Fruit fly (Drosophila melanogaster): ENCODE results near the gene CG31635.

The CG31635 gene

dm6 chr2L:6647103-6647711 lies 1.7 kb downstream of the CG31635 start (continued):
- TF ChIP-seq lab (GFP tag; optimal IDR thresholded peaks at IDR 0.05), result peak; percentile 99
- peak; percentile 86 for TF ChIP-seq aop (GFP tag; IDR thresholded peaks at IDR 0.05)
- TF ChIP-seq Mes4 (GFP tag; optimal IDR thresholded peaks at IDR 0.05), result peak; percentile 99
- peak; percentile 95 for TF ChIP-seq Hand (GFP tag; optimal IDR thresholded peaks at IDR 0.05)
- peak; percentile 94 for TF ChIP-seq CG14667 (GFP tag; IDR thresholded peaks at IDR 0.05)
- TF ChIP-seq CG7271 (tag; optimal IDR thresholded peaks at IDR 0.05), result peak; percentile 93
- no peak for TF ChIP-seq Dref (GFP tag; IDR thresholded peaks at IDR 0.05)
- peak; percentile 88 for TF ChIP-seq dan (GFP tag; IDR thresholded peaks at IDR 0.05)
- TF ChIP-seq CG31365 (tag; optimal IDR thresholded peaks at IDR 0.05), result peak; percentile 91
- peak; percentile 98 for TF ChIP-seq CG5953 (GFP tag; IDR thresholded peaks at IDR 0.05)
- TF ChIP-seq CG1792 (GFP tag; optimal IDR thresholded peaks at IDR 0.05), result peak; percentile 95
- TF ChIP-seq H2.0 (GFP tag; IDR thresholded peaks at IDR 0.05), result peak; percentile 97
- TF ChIP-seq pho (GFP tag; optimal IDR thresholded peaks at IDR 0.05), result peak; percentile 97
- TF ChIP-seq CG15601 (tag; optimal IDR thresholded peaks at IDR 0.05), result peak; percentile 97
- peak; percentile 96 for TF ChIP-seq Dip3 (GFP tag; optimal IDR thresholded peaks at IDR 0.05)
- peak; percentile 95 for TF ChIP-seq sd (tag; optimal IDR thresholded peaks at IDR 0.05)
- TF ChIP-seq rib (GFP tag; IDR thresholded peaks at IDR 0.05), result peak; percentile 93
- no peak; the same call in 1 of the 2 replicates for TF ChIP-seq amos (GFP tag; IDR thresholded peaks at IDR 0.05; ENCODE audit: partially characterized antibody)
- peak; percentile 90 for TF ChIP-seq D19B (GFP tag; optimal IDR thresholded peaks at IDR 0.05)
- TF ChIP-seq cato (GFP tag; optimal IDR thresholded peaks at IDR 0.05; ENCODE audit: borderline replicate concordance), result peak; percentile 98
- peak; percentile 97 for TF ChIP-seq Vsx1 (GFP tag; optimal IDR thresholded peaks at IDR 0.05)
- peak; percentile 93 for TF ChIP-seq CG31388 (GFP tag; optimal IDR thresholded peaks at IDR 0.05)
- TF ChIP-seq gcm (GFP tag; optimal IDR thresholded peaks at IDR 0.05), result peak; percentile 99
- peak; percentile 98 for TF ChIP-seq Atf-2 (GFP tag; optimal IDR thresholded peaks at IDR 0.05)
- TF ChIP-seq lmd (GFP tag; IDR thresholded peaks at IDR 0.05), result peak; percentile 97
- peak; percentile 98 for TF ChIP-seq fd96Cb (tag; optimal IDR thresholded peaks at IDR 0.05)
- TF ChIP-seq mld (GFP tag; IDR thresholded peaks at IDR 0.05; ENCODE audit: partially characterized antibody), result no peak
- peak; percentile 92 for TF ChIP-seq CG6654 (GFP tag; optimal IDR thresholded peaks at IDR 0.05)
- peak; percentile 99 for TF ChIP-seq CG7839 (tag; optimal IDR thresholded peaks at IDR 0.05)
- TF ChIP-seq kni (GFP tag; optimal IDR thresholded peaks at IDR 0.05), result peak; percentile 97
- TF ChIP-seq CG34376 (GFP tag; optimal IDR thresholded peaks at IDR 0.05), result peak; percentile 96
- peak; percentile 97 for TF ChIP-seq dmrt11E (tag; optimal IDR thresholded peaks at IDR 0.05)
- TF ChIP-seq hb (GFP tag; IDR thresholded peaks at IDR 0.05; ENCODE audit: partially characterized antibody), result peak; percentile 68; the same call in 2 of the 3 replicates
- TF ChIP-seq B-H2 (GFP tag; optimal IDR thresholded peaks at IDR 0.05), result peak; percentile 93
- peak; percentile 95 for TF ChIP-seq CG4730 (GFP tag; IDR thresholded peaks at IDR 0.05)
- TF ChIP-seq CG12155 (GFP tag; optimal IDR thresholded peaks at IDR 0.05), result peak; percentile 95
- TF ChIP-seq tio (GFP tag; optimal IDR thresholded peaks at IDR 0.05), result peak; percentile 98
- peak; percentile 94 for TF ChIP-seq schlank (tag; optimal IDR thresholded peaks at IDR 0.05)
- peak; percentile 99 for TF ChIP-seq Asciz (GFP tag; optimal IDR thresholded peaks at IDR 0.05)
- peak; percentile 85 for TF ChIP-seq ham (GFP tag; IDR thresholded peaks at IDR 0.05)
- TF ChIP-seq CG12769 (tag; optimal IDR thresholded peaks at IDR 0.05), result peak; percentile 98
- TF ChIP-seq CG10431 (GFP tag; optimal IDR thresholded peaks at IDR 0.05), result peak; percentile 94
- TF ChIP-seq tna (GFP tag; IDR thresholded peaks at IDR 0.05; ENCODE audit: partially characterized antibody), result 0 out of 2 replicates have a peak, but pooled peaks have one; percentile 24
- peak; percentile 98 for TF ChIP-seq CG4854 (GFP tag; optimal IDR thresholded peaks at IDR 0.05)
- peak; percentile 94 for TF ChIP-seq peb (GFP tag; IDR thresholded peaks at IDR 0.05)
- TF ChIP-seq cad (GFP tag; optimal IDR thresholded peaks at IDR 0.05), result no peak
- TF ChIP-seq Ets65A (GFP tag), result peak; percentile 100
- TF ChIP-seq jumu (GFP tag; optimal IDR thresholded peaks at IDR 0.05), result peak; percentile 96
- peak; percentile 87 for TF ChIP-seq GATAe (GFP tag; conservative IDR thresholded peaks at IDR 0.05)

Measured in whole organism, embryonic.